Fruit fly (Drosophila melanogaster): Measurements from ENCODE around the gene PLCXD.

- TF ChIP-seq CG8478 (optimal IDR thresholded peaks at IDR 0.05): no peak
- no peak for TF ChIP-seq usp (GFP tag; optimal IDR thresholded peaks at IDR 0.05)
- no peak for TF ChIP-seq Dll (optimal IDR thresholded peaks at IDR 0.05)
These were observed 35.8 kb downstream of the PLCXD start for dm6 chr2L:12085010-12085409.
